Fruit fly (Drosophila melanogaster) whole organism, embryonic: ENCODE measurements around the gene CG15641.

Source experiments
- Asciz ChIP-seq: fragments of 200-800 bp; sonication (Bioruptor generic); optimal IDR thresholded peaks from 2 replicates; lab custom pipeline; 2017; ENCODE audit warnings: missing biosample characterization, mild to moderate bottlenecking, missing genetic modification characterization, missing genetic modification reagents
- Bgb ChIP-seq: fragments of 200-800 bp; sonication (Bioruptor generic); IDR thresholded peaks from 2 replicates; pipeline ENCODE4 v1.3.6; 2022; ENCODE audit warnings: missing biosample characterization, missing genetic modification characterization; ENCODE audit not compliant: partially characterized antibody
- CG1024 ChIP-seq: fragments of 200-800 bp; sonication (Bioruptor generic); IDR thresholded peaks from 2 replicates; pipeline ENCODE4 v1.3.6; 2022; ENCODE audit warnings: missing biosample characterization, missing genetic modification characterization
- CG10267 ChIP-seq: fragments of 200-800 bp; sonication (Bioruptor generic); optimal IDR thresholded peaks from 2 replicates; lab custom pipeline; 2018; ENCODE audit warnings: missing biosample characterization, mild to moderate bottlenecking, missing genetic modification characterization, moderate library complexity
- CG10274 ChIP-seq: fragments of 200-800 bp; sonication (Bioruptor generic); optimal IDR thresholded peaks from 3 replicates; lab custom pipeline; 2017; ENCODE audit warnings: missing biosample characterization, mild to moderate bottlenecking, missing genetic modification characterization
- CG10979 ChIP-seq: fragments of 200-800 bp; sonication (Bioruptor generic); optimal IDR thresholded peaks from 2 replicates; lab custom pipeline; 2018; ENCODE audit warnings: missing biosample characterization, mild to moderate bottlenecking, missing genetic modification characterization, moderate library complexity
- CG11093 ChIP-seq: fragments of 200-800 bp; sonication (Bioruptor generic); IDR thresholded peaks from 3 replicates; pipeline ENCODE4 v1.3.6; 2022; ENCODE audit warnings: missing biosample characterization, missing genetic modification characterization
- CG11504 ChIP-seq: fragments of 200-800 bp; sonication (Bioruptor generic); optimal IDR thresholded peaks from 3 replicates; lab custom pipeline; 2019; ENCODE audit warnings: missing biosample characterization, mild to moderate bottlenecking, missing genetic modification characterization, moderate library complexity
- CG1233 ChIP-seq: fragments of 200-800 bp; sonication (Bioruptor generic); optimal IDR thresholded peaks from 4 replicates; lab custom pipeline; 2018; ENCODE audit warnings: missing biosample characterization, mild to moderate bottlenecking, missing genetic modification characterization
- CG12391 ChIP-seq: fragments of 200-800 bp; sonication (Bioruptor generic); optimal IDR thresholded peaks from 3 replicates; lab custom pipeline; 2018; ENCODE audit warnings: missing biosample characterization, mild to moderate bottlenecking, missing genetic modification characterization, moderate library complexity
- CG13123 ChIP-seq: fragments of 200-800 bp; sonication (Bioruptor generic); optimal IDR thresholded peaks from 2 replicates; lab custom pipeline; 2016; ENCODE audit warnings: missing biosample characterization, missing genetic modification characterization
- CG1647 ChIP-seq: fragments of 200-800 bp; sonication (Bioruptor generic); optimal IDR thresholded peaks from 3 replicates; lab custom pipeline; 2016; ENCODE audit warnings: missing biosample characterization, missing genetic modification characterization
- CG16779 ChIP-seq: fragments of 200-800 bp; sonication (Bioruptor generic); IDR thresholded peaks from 2 replicates; pipeline ENCODE4 v1.3.6; 2022; ENCODE audit warnings: missing biosample characterization, missing genetic modification characterization
- CG16813 ChIP-seq: fragments of 200-800 bp; sonication (Bioruptor generic); IDR thresholded peaks from 3 replicates; pipeline ENCODE4 v1.3.6; 2022; ENCODE audit warnings: missing biosample characterization, missing genetic modification characterization; ENCODE audit not compliant: partially characterized antibody
- CG16863 ChIP-seq: fragments of 200-800 bp; sonication (Bioruptor generic); optimal IDR thresholded peaks from 3 replicates; lab custom pipeline; 2016; ENCODE audit warnings: missing biosample characterization, missing genetic modification characterization
- CG33213 ChIP-seq: fragments of 200-800 bp; sonication (Bioruptor generic); optimal IDR thresholded peaks from 3 replicates; lab custom pipeline; 2016; ENCODE audit warnings: missing biosample characterization, missing genetic modification characterization
- CG3995 ChIP-seq: fragments of 200-800 bp; sonication (Bioruptor generic); optimal IDR thresholded peaks from 3 replicates; lab custom pipeline; 2016; ENCODE audit warnings: missing biosample characterization, missing genetic modification characterization
- D ChIP-seq, 2 experiments: fragments of 200-800 bp in 1 of 2; fragments of >200 bp in 1 of 2; sonication (Bioruptor generic) in 1 of 2; optimal IDR thresholded peaks; 2 replicates in 1 of 2; 3 replicates in 1 of 2; lab custom pipeline; 2017; ENCODE audit warnings: mild to moderate bottlenecking in 1 of 2, missing biosample characterization in 1 of 2, missing genetic modification characterization in 1 of 2, missing genetic modification reagents in 1 of 2
- GATAe ChIP-seq: fragments of 200-800 bp; sonication (Bioruptor generic); conservative IDR thresholded peaks from 2 replicates; pipeline ENCODE4 v1.3.6; 2022; ENCODE audit warnings: missing biosample characterization, missing genetic modification characterization
- Hand ChIP-seq: fragments of 200-800 bp; sonication (Bioruptor generic); optimal IDR thresholded peaks from 2 replicates; lab custom pipeline; 2017; ENCODE audit warnings: mild to moderate bottlenecking, missing biosample characterization, missing genetic modification reagents, missing genetic modification characterization
- Kr ChIP-seq: fragments of 200-800 bp; sonication (Bioruptor generic); optimal IDR thresholded peaks from 2 replicates; lab custom pipeline; 2017; ENCODE audit warnings: missing biosample characterization, mild to moderate bottlenecking, missing genetic modification characterization
- Lhr ChIP-seq: fragments of 200-800 bp; sonication (Bioruptor generic); optimal IDR thresholded peaks from 3 replicates; lab custom pipeline; 2017; ENCODE audit warnings: mild to moderate bottlenecking, missing biosample characterization, missing genetic modification reagents, missing genetic modification characterization
- Lim3 ChIP-seq: fragments of 200-800 bp; sonication (Bioruptor generic); IDR thresholded peaks from 2 replicates; pipeline ENCODE4 v1.3.6; 2022; ENCODE audit warnings: missing biosample characterization, missing genetic modification characterization
- Lpt ChIP-seq: fragments of >200 bp; optimal IDR thresholded peaks from 2 replicates; lab custom pipeline; 2018; ENCODE audit warnings: missing biosample characterization, missing genetic modification characterization
- MESR4 ChIP-seq: fragments of 200-800 bp; sonication (Bioruptor generic); optimal IDR thresholded peaks from 2 replicates; lab custom pipeline; 2018; ENCODE audit warnings: missing biosample characterization, mild to moderate bottlenecking, missing genetic modification characterization, moderate library complexity
- Nf-YA ChIP-seq: fragments of 200-800 bp; sonication (Bioruptor generic); IDR thresholded peaks from 2 replicates; pipeline ENCODE4 v1.3.6; 2022; ENCODE audit warnings: missing biosample characterization, missing genetic modification characterization
- Nf-YC ChIP-seq: fragments of 200-800 bp; optimal IDR thresholded peaks from 3 replicates; lab custom pipeline; 2019; ENCODE audit warnings: missing biosample characterization, mild to moderate bottlenecking, missing genetic modification characterization, moderate library complexity
- Opbp ChIP-seq: fragments of 200-800 bp; sonication (Bioruptor generic); IDR thresholded peaks from 3 replicates; pipeline ENCODE4 v1.3.6; 2022; ENCODE audit warnings: missing biosample characterization, missing genetic modification characterization; ENCODE audit not compliant: partially characterized antibody
- Pdp1 ChIP-seq, 2 experiments: fragments of 200-800 bp; sonication (Bioruptor generic); optimal IDR thresholded peaks; 3 replicates each; lab custom pipeline; 2016; ENCODE audit warnings: missing biosample characterization in 2 of 2, missing genetic modification characterization in 2 of 2, mild to moderate bottlenecking in 1 of 2, moderate library complexity in 1 of 2
- Tbp ChIP-seq: fragments of >200 bp; optimal IDR thresholded peaks from 2 replicates; lab custom pipeline; 2018; ENCODE audit warnings: missing biosample characterization, missing genetic modification characterization
- ap ChIP-seq: fragments of 200-800 bp; sonication (Bioruptor generic); IDR thresholded peaks from 2 replicates; pipeline ENCODE4 v1.3.6; 2022; ENCODE audit warnings: missing biosample characterization, missing genetic modification characterization
- bbx ChIP-seq: fragments of 200-800 bp; sonication (Bioruptor generic); IDR thresholded peaks from 2 replicates; pipeline ENCODE4 v1.3.6; 2022; ENCODE audit warnings: missing biosample characterization, missing genetic modification characterization; ENCODE audit not compliant: partially characterized antibody
- cato ChIP-seq: fragments of 200-800 bp; sonication (Bioruptor generic); optimal IDR thresholded peaks from 2 replicates; lab custom pipeline; 2016; ENCODE audit warnings: missing biosample characterization, missing genetic modification characterization, borderline replicate concordance
- chif ChIP-seq, 2 experiments: fragments of 200-800 bp; sonication (Bioruptor generic); optimal IDR thresholded peaks; 3 replicates each; lab custom pipeline; 2016; ENCODE audit warnings: missing biosample characterization in 2 of 2, missing genetic modification characterization in 2 of 2
- crol ChIP-seq: fragments of 200-800 bp; sonication (Bioruptor generic); IDR thresholded peaks from 2 replicates; pipeline ENCODE4 v1.3.6; 2022; ENCODE audit warnings: missing biosample characterization, missing genetic modification characterization
- crp ChIP-seq, 2 experiments: fragments of 200-800 bp; sonication (Bioruptor generic); optimal IDR thresholded peaks; 2 replicates in 1 of 2; 3 replicates in 1 of 2; lab custom pipeline; 2017; ENCODE audit warnings: missing biosample characterization in 2 of 2, missing genetic modification characterization in 2 of 2, mild to moderate bottlenecking in 1 of 2, moderate library complexity in 1 of 2
- dan ChIP-seq: fragments of 200-800 bp; sonication (Bioruptor generic); IDR thresholded peaks from 2 replicates; pipeline ENCODE4 v1.3.6; 2022; ENCODE audit warnings: missing biosample characterization, missing genetic modification characterization
- her ChIP-seq: fragments of 200-800 bp; sonication (Bioruptor generic); optimal IDR thresholded peaks from 2 replicates; lab custom pipeline; 2016; ENCODE audit warnings: missing biosample characterization, missing genetic modification characterization
- jing ChIP-seq: fragments of 200-800 bp; sonication (Bioruptor generic); optimal IDR thresholded peaks from 2 replicates; lab custom pipeline; 2018; ENCODE audit warnings: missing biosample characterization, mild to moderate bottlenecking, missing genetic modification characterization
- jumu ChIP-seq: fragments of 200-800 bp; sonication (Bioruptor generic); optimal IDR thresholded peaks from 3 replicates; lab custom pipeline; 2016; ENCODE audit warnings: missing biosample characterization, missing genetic modification characterization
- nmo ChIP-seq: fragments of 200-800 bp; sonication (Bioruptor generic); optimal IDR thresholded peaks from 2 replicates; lab custom pipeline; 2018; ENCODE audit warnings: missing biosample characterization, mild to moderate bottlenecking, missing genetic modification characterization, moderate library complexity
- onecut ChIP-seq: fragments of 200-800 bp; sonication (Bioruptor generic); IDR thresholded peaks from 2 replicates; pipeline ENCODE4 v1.3.6; 2022; ENCODE audit warnings: missing biosample characterization, missing genetic modification characterization
- pfk ChIP-seq: fragments of 200-800 bp; sonication (Bioruptor generic); optimal IDR thresholded peaks from 2 replicates; lab custom pipeline; 2018; ENCODE audit warnings: missing biosample characterization, mild to moderate bottlenecking, missing genetic modification characterization, moderate library complexity
- pita ChIP-seq: fragments of 200-800 bp; sonication (Bioruptor generic); optimal IDR thresholded peaks from 2 replicates; lab custom pipeline; 2017; ENCODE audit warnings: missing biosample characterization, mild to moderate bottlenecking, missing genetic modification characterization
- row ChIP-seq: fragments of 200-800 bp; sonication (Bioruptor generic); IDR thresholded peaks from 3 replicates; pipeline ENCODE4 v1.3.6; 2022; ENCODE audit warnings: missing biosample characterization, missing genetic modification characterization
- toy ChIP-seq: fragments of 200-800 bp; sonication (Bioruptor generic); IDR thresholded peaks from 2 replicates; pipeline ENCODE4 v1.3.6; 2022; ENCODE audit warnings: missing biosample characterization, missing genetic modification characterization
- unc-4 ChIP-seq: fragments of 200-800 bp; sonication (Bioruptor generic); IDR thresholded peaks from 2 replicates; pipeline ENCODE4 v1.3.6; 2022; ENCODE audit warnings: missing biosample characterization, missing genetic modification characterization; ENCODE audit not compliant: partially characterized antibody
- vfl ChIP-seq: fragments of 200-800 bp; sonication (Bioruptor generic); optimal IDR thresholded peaks from 2 replicates; lab custom pipeline; 2016; ENCODE audit warnings: missing biosample characterization, missing genetic modification characterization
- vvl ChIP-seq: fragments of 200-800 bp; sonication (Bioruptor generic); IDR thresholded peaks from 2 replicates; pipeline ENCODE4 v1.3.6; 2022; ENCODE audit warnings: missing biosample characterization, missing genetic modification characterization

CG15641 gene

DNA sequence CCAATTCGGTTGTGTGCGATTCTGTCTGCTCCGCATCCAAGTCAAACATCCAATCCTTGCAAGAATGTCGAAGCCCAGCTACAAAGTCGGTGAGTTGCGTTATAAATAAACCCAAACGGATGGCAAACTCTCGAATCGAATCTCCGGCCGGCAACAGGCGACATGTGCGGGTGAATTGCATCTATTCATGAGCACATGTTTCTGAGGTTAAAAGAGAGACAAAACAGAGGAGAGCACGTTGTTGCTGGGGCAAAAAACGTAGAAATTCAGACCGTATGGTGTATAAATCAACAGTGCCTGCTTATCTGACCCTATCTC is 17.4 kb upstream of the CG15641 start (continued):
- TF ChIP-seq Bgb (GFP tag; lab: Robert Waterston, UW) (peak; percentile 20; the same call in 1 of the 2 replicates), bbx (GFP tag; lab: Robert Waterston, UW) (no peak), Lhr (GFP tag; lab: Kevin White, UChicago) (no peak), CG10979 (no peak), Pdp1 (GFP tag; optimal IDR thresholded peaks at IDR 0.05; lab: Kevin White, UChicago) (no peak)

DNA sequence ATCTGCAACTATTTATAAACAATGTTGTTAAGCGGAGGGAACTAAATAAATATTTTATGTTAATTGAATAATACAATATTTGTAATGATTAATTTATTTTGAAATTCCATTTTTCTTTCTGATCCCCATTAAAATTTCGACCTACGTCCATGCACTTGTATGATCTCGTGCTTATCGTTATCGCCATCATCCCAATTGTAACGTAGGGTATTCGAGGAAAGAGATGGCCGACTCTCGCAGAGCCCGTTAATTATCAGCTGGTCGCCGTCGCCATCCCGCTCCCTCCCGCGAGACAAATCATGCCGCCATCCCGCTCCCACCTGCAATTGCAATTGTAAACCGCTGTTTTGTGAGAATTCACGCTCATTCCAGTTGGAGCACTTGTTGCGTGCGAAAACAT is 14.6 kb upstream of the CG15641 start, which contains the start of gene CG11655:
Gene CG11655 (plus strand): TSS at position 351 of the 400 bp plus-strand sequence.
- no peak for TF ChIP-seq Hand
- no peak for TF ChIP-seq her (GFP tag; lab: Kevin White, UChicago)
- no peak for TF ChIP-seq CG3995 (GFP tag; lab: Kevin White, UChicago)
- TF ChIP-seq row (GFP tag; lab: Robert Waterston, UW), result peak; percentile 86
- TF ChIP-seq CG13123 (GFP tag; lab: Kevin White, UChicago), result no peak
- TF ChIP-seq CG11093, result no peak
- TF ChIP-seq Asciz (GFP tag; lab: Kevin White, UChicago), result no peak
- peak; percentile 99 for TF ChIP-seq CG10274
- TF ChIP-seq Kr (GFP tag; lab: Kevin White, UChicago), result no peak
- peak; percentile 54 for TF ChIP-seq CG12391 (tag; lab: Kevin White, UChicago)
- TF ChIP-seq vfl (GFP tag; lab: Kevin White, UChicago), result no peak
- TF ChIP-seq ap (GFP tag; lab: Robert Waterston, UW), result 0 out of 2 replicates have a peak, but pooled peaks have one; percentile 11
- no peak for TF ChIP-seq CG16863 (GFP tag; lab: Kevin White, UChicago)
- no peak for TF ChIP-seq CG11504
- no peak for TF ChIP-seq cato
- TF ChIP-seq Lim3 (GFP tag; lab: Robert Waterston, UW), result no peak
- TF ChIP-seq chif (GFP tag; optimal IDR thresholded peaks at IDR 0.05; lab: Kevin White, UChicago), result no peak
- no peak for TF ChIP-seq unc-4
- TF ChIP-seq crol, result 0 out of 2 replicates have a peak, but pooled peaks have one; percentile 27
- no peak for TF ChIP-seq Nf-YC (tag; lab: Kevin White, UChicago)
- no peak for TF ChIP-seq CG1024 (GFP tag; lab: Robert Waterston, UW)
- TF ChIP-seq toy (GFP tag; lab: Robert Waterston, UW), result no peak
- TF ChIP-seq CG33213 (GFP tag; lab: Kevin White, UChicago), result no peak
- TF ChIP-seq Tbp (GFP tag; lab: Kevin White, UChicago), result no peak
- no peak for TF ChIP-seq MESR4 (GFP tag; lab: Kevin White, UChicago)
- peak; percentile 44 for TF ChIP-seq nmo (GFP tag; lab: Kevin White, UChicago)
- TF ChIP-seq jumu (GFP tag; lab: Kevin White, UChicago), result no peak
- peak in 1 of 2 experiments; percentile 80 for TF ChIP-seq crp (GFP tag; optimal IDR thresholded peaks at IDR 0.05; lab: Kevin White, UChicago)
- no peak for TF ChIP-seq dan (GFP tag; lab: Robert Waterston, UW)
- TF ChIP-seq GATAe (GFP tag; lab: Robert Waterston, UW), result 0 out of 2 replicates have a peak, but pooled peaks have one; percentile 53
- peak; percentile 38 for TF ChIP-seq CG1233 (GFP tag; lab: Kevin White, UChicago)
- TF ChIP-seq Lpt (GFP tag; lab: Kevin White, UChicago), result no peak
- TF ChIP-seq jing (GFP tag; lab: Kevin White, UChicago), result no peak
- no peak for TF ChIP-seq CG16779 (GFP tag; lab: Robert Waterston, UW)
- no peak for TF ChIP-seq D (optimal IDR thresholded peaks at IDR 0.05; lab: Kevin White, UChicago)
- no peak for TF ChIP-seq D (GFP tag; optimal IDR thresholded peaks at IDR 0.05; lab: Kevin White, UChicago)
- TF ChIP-seq pita (GFP tag; lab: Kevin White, UChicago), result no peak
- TF ChIP-seq vvl (GFP tag; lab: Robert Waterston, UW), result peak; percentile 61
- peak; percentile 1 for TF ChIP-seq CG10267 (tag; lab: Kevin White, UChicago)
- no peak for TF ChIP-seq Opbp (GFP tag; lab: Robert Waterston, UW)
- TF ChIP-seq onecut (GFP tag; lab: Robert Waterston, UW), result peak; percentile 30; the same call in 1 of the 2 replicates
- no peak for TF ChIP-seq Nf-YA (GFP tag; lab: Robert Waterston, UW)
- TF ChIP-seq pfk, result no peak
- TF ChIP-seq CG1647 (GFP tag; lab: Kevin White, UChicago), result no peak
- no peak for TF ChIP-seq CG16813 (GFP tag; lab: Robert Waterston, UW)
